Worm (Caenorhabditis elegans): ENCODE measurements around the gene rpy-1.

rpy-1 gene

DNA sequence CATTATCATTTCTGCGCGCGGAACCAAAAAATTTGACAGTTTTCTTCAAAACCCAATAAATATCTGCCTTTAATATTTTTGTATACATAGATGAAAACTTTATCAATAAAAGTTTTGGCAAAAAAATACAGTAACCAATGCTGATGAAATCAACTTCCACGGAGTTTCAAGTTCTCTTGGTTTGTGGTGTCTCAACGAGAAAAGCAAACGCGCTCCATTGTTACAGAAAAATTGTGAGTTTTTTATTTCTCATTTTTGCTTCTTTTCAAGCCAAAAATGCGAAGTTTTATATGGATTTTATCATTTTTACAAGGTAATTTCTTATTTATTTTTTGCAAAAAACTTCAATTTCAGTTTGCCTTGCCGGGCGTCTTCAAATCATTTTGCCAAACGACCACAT is 29.2 kb upstream of the rpy-1 start, which contains the start of gene T14B4.3 (continued):
- TF ChIP-seq Y22D7AL.16 (tag; optimal IDR thresholded peaks at IDR 0.05) (no peak), sox-4 (tag; optimal IDR thresholded peaks at IDR 0.05) (no peak), tbx-7 (tag; optimal IDR thresholded peaks at IDR 0.05) (peak; percentile 74), K09A11.1 (tag; optimal IDR thresholded peaks at IDR 0.05; ENCODE audit: insufficient read depth) (no peak), hlh-30 (tag; optimal IDR thresholded peaks at IDR 0.05; ENCODE audit: insufficient read depth) (no peak), hlh-8 (tag; optimal IDR thresholded peaks at IDR 0.05) (peak; percentile 75), sdc-2 (tag; optimal IDR thresholded peaks at IDR 0.05) (no peak), pha-4 (tag; optimal IDR thresholded peaks at IDR 0.05) (no peak), pha-2 (tag; optimal IDR thresholded peaks at IDR 0.05) (no peak), ceh-34 (tag; optimal IDR thresholded peaks at IDR 0.05) (peak; percentile 58), fax-1 (tag; optimal IDR thresholded peaks at IDR 0.05) (peak; percentile 84), pat-9 (tag; optimal IDR thresholded peaks at IDR 0.05) (no peak), ceh-9 (tag; optimal IDR thresholded peaks at IDR 0.05) (no peak), ceh-30 (tag; optimal IDR thresholded peaks at IDR 0.05) (no peak), pax-1 (tag; optimal IDR thresholded peaks at IDR 0.05) (peak; percentile 6), ref-2 (tag; optimal IDR thresholded peaks at IDR 0.05) (peak; percentile 76), ets-4 (tag; optimal IDR thresholded peaks at IDR 0.05) (peak; percentile 76), ama-1 (optimal IDR thresholded peaks at IDR 0.05) (no peak), ceh-2 (tag; optimal IDR thresholded peaks at IDR 0.05) (peak; percentile 78), T23F11.4 (GFP tag; optimal IDR thresholded peaks at IDR 0.05) (no peak), che-1 (tag; optimal IDR thresholded peaks at IDR 0.05) (no peak), eyg-1 (tag; optimal IDR thresholded peaks at IDR 0.05) (no peak), K02D7.2 (tag; optimal IDR thresholded peaks at IDR 0.05) (no peak), ceh-48 (tag; optimal IDR thresholded peaks at IDR 0.05) (no peak), nhr-11 (tag; optimal IDR thresholded peaks at IDR 0.05) (no peak), fkh-10 (GFP tag; optimal IDR thresholded peaks at IDR 0.05) (no peak), ceh-45 (GFP tag; IDR thresholded peaks at IDR 0.05) (no peak), dve-1 (tag; optimal IDR thresholded peaks at IDR 0.05) (no peak), ceh-22 (tag; optimal IDR thresholded peaks at IDR 0.05) (no peak), ceh-31 (tag; optimal IDR thresholded peaks at IDR 0.05) (peak; percentile 95), sox-2 (GFP tag; IDR thresholded peaks at IDR 0.05) (no peak), hlh-6 (tag; optimal IDR thresholded peaks at IDR 0.05) (no peak), nfya-1 (tag; optimal IDR thresholded peaks at IDR 0.05) (no peak), ceh-24 (tag; optimal IDR thresholded peaks at IDR 0.05) (no peak), unc-3 (GFP tag; conservative IDR thresholded peaks at IDR 0.05) (no peak), unc-3 (tag; optimal IDR thresholded peaks at IDR 0.05) (no peak), C08G9.2 (tag; optimal IDR thresholded peaks at IDR 0.05) (peak; percentile 80), rnt-1 (tag; optimal IDR thresholded peaks at IDR 0.05) (peak; percentile 49), lin-11 (tag; optimal IDR thresholded peaks at IDR 0.05) (no peak), ceh-14 (tag; optimal IDR thresholded peaks at IDR 0.05) (peak; percentile 69)

DNA sequence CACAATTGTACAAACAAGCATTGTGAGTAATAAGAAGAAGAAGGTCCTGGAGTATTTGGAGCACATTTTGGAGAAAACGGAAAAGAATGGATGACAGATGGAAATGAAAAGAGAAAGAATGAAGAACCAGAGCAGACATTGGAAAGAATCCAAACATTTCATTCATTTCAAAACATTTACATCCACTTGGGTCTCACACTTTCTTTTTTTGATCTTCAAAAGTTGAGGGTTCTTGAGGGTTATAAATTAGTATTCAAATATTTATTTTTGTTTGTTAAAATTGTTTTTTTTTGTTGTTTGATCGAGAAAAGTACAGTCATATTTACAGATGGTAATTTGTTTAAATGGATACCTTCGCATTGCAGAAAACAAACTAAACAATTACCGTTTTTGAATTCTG is 28.3 kb upstream of the rpy-1 start, which contains the start of gene T14B4.9:
Gene T14B4.9 (minus strand): TSS at position 101 of the 400 bp plus-strand sequence.
- TF ChIP-seq dve-1 (tag; optimal IDR thresholded peaks at IDR 0.05) (no peak), dmd-4 (tag; optimal IDR thresholded peaks at IDR 0.05; ENCODE audit: borderline replicate concordance) (no peak), nhr-232 (tag; optimal IDR thresholded peaks at IDR 0.05) (no peak), ceh-19 (GFP tag; optimal IDR thresholded peaks at IDR 0.05) (no peak), hlh-30 (tag; optimal IDR thresholded peaks at IDR 0.05; ENCODE audit: insufficient read depth) (no peak), ceh-48 (tag; optimal IDR thresholded peaks at IDR 0.05) (no peak), hlh-15 (tag; optimal IDR thresholded peaks at IDR 0.05) (no peak), che-1 (tag; optimal IDR thresholded peaks at IDR 0.05) (no peak), ceh-45 (GFP tag; IDR thresholded peaks at IDR 0.05) (no peak), hlh-8 (tag; optimal IDR thresholded peaks at IDR 0.05) (no peak), lin-11 (tag; optimal IDR thresholded peaks at IDR 0.05) (no peak), ceh-34 (tag; optimal IDR thresholded peaks at IDR 0.05) (no peak), ceh-9 (tag; optimal IDR thresholded peaks at IDR 0.05) (no peak), unc-3 (GFP tag; conservative IDR thresholded peaks at IDR 0.05) (no peak), unc-3 (tag; optimal IDR thresholded peaks at IDR 0.05) (no peak), ets-4 (tag; optimal IDR thresholded peaks at IDR 0.05) (no peak), Y22D7AL.16 (tag; optimal IDR thresholded peaks at IDR 0.05) (no peak), ceh-18 (tag; optimal IDR thresholded peaks at IDR 0.05) (no peak), sdc-2 (tag; optimal IDR thresholded peaks at IDR 0.05) (no peak)

Measured in whole organism, late embryonic.